Fruit fly (Drosophila melanogaster) whole organism, embryonic: ENCODE data around the gene pnt.

ENCODE experiments used
- Abd-B ChIP-seq: fragments of 200-800 bp; sonication (Bioruptor generic); optimal IDR thresholded peaks from 2 replicates; lab custom pipeline; 2018; ENCODE audit warnings: missing biosample characterization, mild to moderate bottlenecking, missing genetic modification characterization, moderate library complexity
- Ada2b ChIP-seq: fragments of 200-800 bp; sonication (Bioruptor generic); IDR thresholded peaks from 2 replicates; pipeline ENCODE4 v1.3.6; 2022; ENCODE audit warnings: missing biosample characterization, missing genetic modification characterization
- Antp ChIP-seq: fragments of 200-800 bp; sonication (Bioruptor generic); optimal IDR thresholded peaks from 3 replicates; lab custom pipeline; 2016; ENCODE audit warnings: missing biosample characterization, missing genetic modification characterization
- CG10431 ChIP-seq: fragments of 200-800 bp; sonication (Bioruptor generic); optimal IDR thresholded peaks from 3 replicates; lab custom pipeline; 2018; ENCODE audit warnings: missing biosample characterization, mild to moderate bottlenecking, missing genetic modification characterization
- CG11085 ChIP-seq: fragments of 200-800 bp; sonication (Bioruptor generic); IDR thresholded peaks from 2 replicates; pipeline ENCODE4 v1.3.6; 2022; ENCODE audit warnings: missing biosample characterization, missing genetic modification characterization
- CG13775 ChIP-seq: fragments of 200-800 bp; sonication (Bioruptor generic); optimal IDR thresholded peaks from 3 replicates; lab custom pipeline; 2017; ENCODE audit warnings: missing biosample characterization, mild to moderate bottlenecking, missing genetic modification characterization
- CG14710 ChIP-seq: fragments of 200-800 bp; sonication (Bioruptor generic); optimal IDR thresholded peaks from 3 replicates; lab custom pipeline; 2019; ENCODE audit warnings: missing biosample characterization, mild to moderate bottlenecking, missing genetic modification characterization, moderate library complexity
- CG15514 ChIP-seq: fragments of 200-800 bp; sonication (Bioruptor generic); optimal IDR thresholded peaks from 3 replicates; lab custom pipeline; 2017; ENCODE audit warnings: missing biosample characterization, missing genetic modification characterization, mild to moderate bottlenecking, moderate library complexity, missing genetic modification reagents
- CG17385 ChIP-seq: fragments of 200-800 bp; sonication (Bioruptor generic); optimal IDR thresholded peaks from 3 replicates; lab custom pipeline; 2018; ENCODE audit warnings: missing biosample characterization, mild to moderate bottlenecking, missing genetic modification characterization
- CG17612 ChIP-seq: fragments of 200-800 bp; sonication (Bioruptor generic); IDR thresholded peaks from 2 replicates; pipeline ENCODE4 v1.3.6; 2022; ENCODE audit warnings: missing biosample characterization, missing genetic modification characterization
- CG18011 ChIP-seq: fragments of 200-800 bp; sonication (Bioruptor generic); optimal IDR thresholded peaks from 2 replicates; lab custom pipeline; 2017; ENCODE audit warnings: missing biosample characterization, missing genetic modification characterization, mild to moderate bottlenecking, moderate library complexity, missing genotype
- CG30020 ChIP-seq: fragments of 200-800 bp; optimal IDR thresholded peaks from 2 replicates; lab custom pipeline; 2019; ENCODE audit warnings: missing biosample characterization, mild to moderate bottlenecking, missing genetic modification characterization, moderate library complexity
- CG31224 ChIP-seq: fragments of 200-800 bp; sonication (Bioruptor generic); IDR thresholded peaks from 2 replicates; pipeline ENCODE4 v1.3.6; 2022; ENCODE audit warnings: missing biosample characterization, missing genetic modification characterization
- CG6175 ChIP-seq: fragments of 200-800 bp; sonication (Bioruptor generic); IDR thresholded peaks from 3 replicates; pipeline ENCODE4 v1.3.6; 2022; ENCODE audit warnings: missing biosample characterization, missing genetic modification characterization
- CG6272 ChIP-seq: fragments of 200-800 bp; sonication (Bioruptor generic); IDR thresholded peaks from 2 replicates; pipeline ENCODE4 v1.3.6; 2022; ENCODE audit warnings: missing biosample characterization, missing genetic modification characterization
- CG6654 ChIP-seq: fragments of 200-800 bp; sonication (Bioruptor generic); optimal IDR thresholded peaks from 2 replicates; lab custom pipeline; 2017; ENCODE audit warnings: missing biosample characterization, mild to moderate bottlenecking, missing genetic modification characterization
- CG7271 ChIP-seq: fragments of 200-800 bp; sonication (Bioruptor generic); optimal IDR thresholded peaks from 2 replicates; lab custom pipeline; 2018; ENCODE audit warnings: missing biosample characterization, mild to moderate bottlenecking, missing genetic modification characterization, moderate library complexity
- CG7786 ChIP-seq: fragments of 200-800 bp; sonication (Bioruptor generic); optimal IDR thresholded peaks from 2 replicates; lab custom pipeline; 2016; ENCODE audit warnings: missing biosample characterization, missing genetic modification characterization
- CG9437 ChIP-seq: fragments of 200-800 bp; sonication (Bioruptor generic); optimal IDR thresholded peaks from 2 replicates; lab custom pipeline; 2018; ENCODE audit warnings: missing biosample characterization, mild to moderate bottlenecking, missing genetic modification characterization
- CG9932 ChIP-seq: fragments of 200-800 bp; sonication (Bioruptor generic); IDR thresholded peaks from 2 replicates; pipeline ENCODE4 v1.3.6; 2022; ENCODE audit warnings: missing biosample characterization, missing genetic modification characterization
- CTCF ChIP-seq: fragments of 200-800 bp; sonication (Bioruptor generic); optimal IDR thresholded peaks from 2 replicates; lab custom pipeline; 2017; ENCODE audit warnings: missing biosample characterization, mild to moderate bottlenecking, missing genetic modification characterization, moderate library complexity
- CkIIα-i1 ChIP-seq: fragments of 200-800 bp; sonication (Bioruptor generic); IDR thresholded peaks from 2 replicates; pipeline ENCODE4 v1.3.6; 2022; ENCODE audit warnings: missing biosample characterization, missing genetic modification characterization
- CoRest ChIP-seq: fragments of 200-800 bp; sonication (Bioruptor generic); optimal IDR thresholded peaks from 3 replicates; lab custom pipeline; 2018; ENCODE audit warnings: missing biosample characterization, mild to moderate bottlenecking, missing genetic modification characterization, moderate library complexity
- Dbx ChIP-seq: fragments of 200-800 bp; sonication (Bioruptor generic); IDR thresholded peaks from 3 replicates; pipeline ENCODE4 v1.3.6; 2022; ENCODE audit warnings: missing biosample characterization, missing genetic modification characterization
- ERR ChIP-seq: fragments of 200-800 bp; sonication (Bioruptor generic); optimal IDR thresholded peaks from 2 replicates; lab custom pipeline; 2016; ENCODE audit warnings: missing biosample characterization, missing genetic modification characterization
- Eip74EF ChIP-seq, 2 experiments: fragments of 200-800 bp in 1 of 2; fragments of >200 bp in 1 of 2; sonication (Bioruptor generic) in 1 of 2; optimal IDR thresholded peaks; 2 replicates each; lab custom pipeline; 2017 to 2019; ENCODE audit warnings: missing biosample characterization in 2 of 2, missing genetic modification characterization in 2 of 2, mild to moderate bottlenecking in 1 of 2, moderate library complexity in 1 of 2
- Fer2 ChIP-seq: fragments of 200-800 bp; sonication (Bioruptor generic); optimal IDR thresholded peaks from 2 replicates; lab custom pipeline; 2018; ENCODE audit warnings: missing biosample characterization, mild to moderate bottlenecking, missing genetic modification characterization, moderate library complexity
- Hmx ChIP-seq: fragments of 200-800 bp; sonication (Bioruptor generic); optimal IDR thresholded peaks from 2 replicates; lab custom pipeline; 2016; ENCODE audit warnings: missing biosample characterization, missing genetic modification characterization
- Lim3 ChIP-seq: fragments of 200-800 bp; sonication (Bioruptor generic); IDR thresholded peaks from 2 replicates; pipeline ENCODE4 v1.3.6; 2022; ENCODE audit warnings: missing biosample characterization, missing genetic modification characterization
- Lpt ChIP-seq: fragments of >200 bp; optimal IDR thresholded peaks from 2 replicates; lab custom pipeline; 2018; ENCODE audit warnings: missing biosample characterization, missing genetic modification characterization
- MTF-1 ChIP-seq: fragments of 200-800 bp; sonication (Bioruptor generic); optimal IDR thresholded peaks from 2 replicates; lab custom pipeline; 2018; ENCODE audit warnings: missing biosample characterization, mild to moderate bottlenecking, missing genetic modification characterization, borderline replicate concordance
- NC2β ChIP-seq: fragments of 200-800 bp; sonication (Bioruptor generic); optimal IDR thresholded peaks from 2 replicates; lab custom pipeline; 2016; ENCODE audit warnings: missing biosample characterization, missing genetic modification characterization
- PHDP ChIP-seq: fragments of 200-800 bp; sonication (Bioruptor generic); optimal IDR thresholded peaks from 3 replicates; lab custom pipeline; 2018; ENCODE audit warnings: missing biosample characterization, mild to moderate bottlenecking, missing genetic modification characterization, moderate library complexity
- Rfx ChIP-seq: fragments of 200-800 bp; sonication (Bioruptor generic); IDR thresholded peaks from 2 replicates; pipeline ENCODE4 v1.3.6; 2022; ENCODE audit warnings: missing biosample characterization, missing genetic modification characterization
- TFAM ChIP-seq: fragments of 200-800 bp; sonication (Bioruptor generic); optimal IDR thresholded peaks from 2 replicates; lab custom pipeline; 2017; ENCODE audit warnings: missing biosample characterization, missing genetic modification characterization, inconsistent platforms
- ara ChIP-seq: fragments of 200-800 bp; sonication (Bioruptor generic); IDR thresholded peaks from 2 replicates; pipeline ENCODE4 v1.3.6; 2022; ENCODE audit warnings: missing biosample characterization, missing genetic modification characterization
- chinmo ChIP-seq: fragments of 200-800 bp; sonication (Bioruptor generic); IDR thresholded peaks from 4 replicates; pipeline ENCODE4 v1.3.6; 2022; ENCODE audit warnings: missing biosample characterization, missing genetic modification characterization; ENCODE audit not compliant: partially characterized antibody
- emc ChIP-seq: fragments of 200-800 bp; sonication (Bioruptor generic); optimal IDR thresholded peaks from 2 replicates; lab custom pipeline; 2016; ENCODE audit warnings: missing biosample characterization, missing genetic modification characterization
- esg ChIP-seq: fragments of 200-800 bp; sonication (Bioruptor generic); conservative IDR thresholded peaks from 2 replicates; pipeline ENCODE4 v1.3.6; 2022; ENCODE audit warnings: missing biosample characterization, missing genetic modification characterization
- gcm ChIP-seq: fragments of 200-800 bp; sonication (Bioruptor generic); optimal IDR thresholded peaks from 2 replicates; lab custom pipeline; 2019; ENCODE audit warnings: missing biosample characterization, mild to moderate bottlenecking, missing genetic modification characterization, moderate library complexity
- gem ChIP-seq: fragments of 200-800 bp; sonication (Bioruptor generic); optimal IDR thresholded peaks from 2 replicates; lab custom pipeline; 2019; ENCODE audit warnings: missing biosample characterization, mild to moderate bottlenecking, missing genetic modification characterization, moderate library complexity
- h ChIP-seq: fragments of >200 bp; optimal IDR thresholded peaks from 2 replicates; lab custom pipeline; 2017
- mld ChIP-seq: fragments of 200-800 bp; sonication (Bioruptor generic); IDR thresholded peaks from 3 replicates; pipeline ENCODE4 v1.3.6; 2022; ENCODE audit warnings: missing biosample characterization, missing genetic modification characterization; ENCODE audit not compliant: partially characterized antibody
- org-1 ChIP-seq: fragments of 200-800 bp; sonication (Bioruptor generic); optimal IDR thresholded peaks from 2 replicates; lab custom pipeline; 2017; ENCODE audit warnings: missing biosample characterization, missing genetic modification characterization
- schlank ChIP-seq: fragments of 200-800 bp; sonication (Bioruptor generic); optimal IDR thresholded peaks from 2 replicates; lab custom pipeline; 2018; ENCODE audit warnings: missing biosample characterization, mild to moderate bottlenecking, missing genetic modification characterization
- sens-2 ChIP-seq: fragments of 200-800 bp; sonication (Bioruptor generic); IDR thresholded peaks from 2 replicates; pipeline ENCODE4 v1.3.6; 2022; ENCODE audit warnings: missing biosample characterization, missing genetic modification characterization
- shn ChIP-seq: fragments of 200-800 bp; sonication (Bioruptor generic); optimal IDR thresholded peaks from 3 replicates; lab custom pipeline; 2016; ENCODE audit warnings: missing biosample characterization, missing genetic modification characterization
- sob ChIP-seq: fragments of 200-800 bp; sonication (Bioruptor generic); IDR thresholded peaks from 2 replicates; pipeline ENCODE4 v1.3.6; 2022; ENCODE audit warnings: missing biosample characterization, missing genetic modification characterization
- sr ChIP-seq: fragments of 200-800 bp; sonication (Bioruptor generic); IDR thresholded peaks from 3 replicates; pipeline ENCODE4 v1.3.6; 2022; ENCODE audit warnings: missing biosample characterization, missing genetic modification characterization
- ssp ChIP-seq: fragments of 200-800 bp; sonication (Bioruptor generic); IDR thresholded peaks from 2 replicates; pipeline ENCODE4 v1.3.6; 2022; ENCODE audit warnings: missing biosample characterization, missing genetic modification characterization
- stwl ChIP-seq: fragments of 200-800 bp; sonication (Bioruptor generic); optimal IDR thresholded peaks from 3 replicates; lab custom pipeline; 2018; ENCODE audit warnings: missing biosample characterization, mild to moderate bottlenecking, missing genetic modification characterization, moderate library complexity
- tin ChIP-seq: fragments of 200-800 bp; sonication (Bioruptor generic); optimal IDR thresholded peaks from 3 replicates; lab custom pipeline; 2016; ENCODE audit warnings: missing biosample characterization, missing genetic modification characterization
- tll ChIP-seq, 2 experiments: fragments of 200-800 bp in 1 of 2; fragments of >200 bp in 1 of 2; sonication (Bioruptor generic) in 1 of 2; optimal IDR thresholded peaks; 2 replicates each; lab custom pipeline; 2017 to 2019; ENCODE audit warnings: missing biosample characterization in 2 of 2, missing genetic modification characterization in 2 of 2, mild to moderate bottlenecking in 1 of 2, moderate library complexity in 1 of 2

pnt gene

DNA sequence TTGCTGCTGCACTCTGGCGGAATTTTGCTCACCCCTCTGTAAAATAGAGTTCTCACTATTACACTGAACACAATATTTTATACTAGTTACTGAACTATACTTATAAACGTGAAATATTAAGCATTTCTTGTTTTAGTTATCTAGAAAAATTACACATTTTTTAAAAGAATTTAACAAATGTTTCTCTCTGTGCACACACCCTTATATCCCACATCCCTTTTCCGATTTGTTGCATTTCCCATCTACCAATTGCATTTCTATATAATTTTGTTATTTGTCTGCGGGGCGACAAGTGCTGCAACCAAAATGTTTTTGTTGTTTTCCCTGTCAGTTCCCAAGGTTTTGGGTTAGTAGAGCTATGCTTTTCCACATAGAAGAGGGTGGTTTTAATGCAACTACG lies 42.7 kb downstream of the pnt start (continued):
- no peak for TF ChIP-seq Antp
- no peak for TF ChIP-seq CG31224 (GFP tag; lab: Robert Waterston, UW)
- TF ChIP-seq CG14710 (tag; lab: Kevin White, UChicago) = peak; percentile 42
- TF ChIP-seq MTF-1 = no peak
- TF ChIP-seq CG30020 (tag; lab: Kevin White, UChicago) = no peak
- no peak for TF ChIP-seq CG6175
- TF ChIP-seq CG17612 (GFP tag; lab: Robert Waterston, UW) = no peak
- no peak for TF ChIP-seq ssp
- no peak for TF ChIP-seq ERR
- no peak for TF ChIP-seq org-1 (GFP tag; lab: Kevin White, UChicago)
- TF ChIP-seq CG6272 (GFP tag; lab: Robert Waterston, UW) = no peak
- 0 out of 2 replicates have a peak, but pooled peaks have one; percentile 18 for TF ChIP-seq sob (GFP tag; lab: Robert Waterston, UW)
- TF ChIP-seq Hmx (GFP tag; lab: Kevin White, UChicago) = no peak
- no peak for TF ChIP-seq CG9932
- no peak for TF ChIP-seq sens-2 (GFP tag; lab: Robert Waterston, UW)
- no peak for TF ChIP-seq shn (GFP tag; lab: Kevin White, UChicago)
- peak; percentile 44 for TF ChIP-seq NC2β (GFP tag; lab: Kevin White, UChicago)
- TF ChIP-seq Abd-B (GFP tag; lab: Kevin White, UChicago) = no peak
- TF ChIP-seq Ada2b (GFP tag; lab: Robert Waterston, UW) = no peak
- no peak for TF ChIP-seq CG10431 (GFP tag; lab: Kevin White, UChicago)
- no peak for TF ChIP-seq CTCF (GFP tag; lab: Kevin White, UChicago)
- no peak for TF ChIP-seq CG7271 (tag; lab: Kevin White, UChicago)
- no peak for TF ChIP-seq Rfx (GFP tag; lab: Robert Waterston, UW)
- TF ChIP-seq CoRest = no peak
- TF ChIP-seq CG11085 (GFP tag; lab: Robert Waterston, UW) = no peak
- no peak for TF ChIP-seq CG7786 (GFP tag; lab: Kevin White, UChicago)
- TF ChIP-seq tll (GFP tag; optimal IDR thresholded peaks at IDR 0.05; lab: Kevin White, UChicago) = peak in 1 of 2 experiments; percentile 19
- no peak for TF ChIP-seq schlank (tag; lab: Kevin White, UChicago)
- TF ChIP-seq sr (GFP tag; lab: Robert Waterston, UW) = no peak
- TF ChIP-seq Lim3 (GFP tag; lab: Robert Waterston, UW) = no peak
- TF ChIP-seq mld = no peak
- no peak for TF ChIP-seq chinmo (GFP tag; lab: Robert Waterston, UW)
- peak; percentile 77 for TF ChIP-seq gcm (GFP tag; lab: Kevin White, UChicago)
- no peak for TF ChIP-seq Dbx
- no peak for TF ChIP-seq CkIIα-i1
- no peak for TF ChIP-seq TFAM (GFP tag; lab: Kevin White, UChicago)
- no peak for TF ChIP-seq CG9437 (GFP tag; lab: Kevin White, UChicago)
- no peak for TF ChIP-seq Eip74EF (GFP tag; optimal IDR thresholded peaks at IDR 0.05; lab: Kevin White, UChicago)
- TF ChIP-seq tin (GFP tag; lab: Kevin White, UChicago) = peak; percentile 6
- no peak for TF ChIP-seq emc (GFP tag; lab: Kevin White, UChicago)
- TF ChIP-seq CG6654 (GFP tag; lab: Kevin White, UChicago) = no peak
- TF ChIP-seq h = no peak
- TF ChIP-seq CG18011 = no peak
- TF ChIP-seq CG17385 (GFP tag; lab: Kevin White, UChicago) = no peak
- TF ChIP-seq stwl = no peak
- no peak for TF ChIP-seq Lpt (GFP tag; lab: Kevin White, UChicago)
- TF ChIP-seq gem (tag; lab: Kevin White, UChicago) = peak; percentile 53
- no peak for TF ChIP-seq CG15514
- TF ChIP-seq esg = no peak
- TF ChIP-seq ara (GFP tag; lab: Robert Waterston, UW) = peak; percentile 51; the same call in 1 of the 2 replicates
- no peak for TF ChIP-seq Fer2 (tag; lab: Kevin White, UChicago)
- TF ChIP-seq CG13775 (GFP tag; lab: Kevin White, UChicago) = peak; percentile 3
- TF ChIP-seq PHDP (tag; lab: Kevin White, UChicago) = no peak
